Fruit fly (Drosophila melanogaster) whole organism, embryonic: Measurements from ENCODE around the gene sky.
A peak's percentile ranks its signal among the peaks of the same experiment; 100 is the strongest.

Experiments used
- CG10267 ChIP-seq: fragments of 200-800 bp; sonication (Bioruptor generic); optimal IDR thresholded peaks from 2 replicates; lab custom pipeline; 2018; ENCODE audit warnings: missing biosample characterization, mild to moderate bottlenecking, missing genetic modification characterization, moderate library complexity
- CG11247 ChIP-seq: fragments of 200-800 bp; sonication (Bioruptor generic); IDR thresholded peaks from 2 replicates; pipeline ENCODE4 v1.3.6; 2022; ENCODE audit warnings: missing biosample characterization, missing genetic modification characterization
- CG12219 ChIP-seq: fragments of 200-800 bp; sonication (Bioruptor generic); optimal IDR thresholded peaks from 3 replicates; lab custom pipeline; 2018; ENCODE audit warnings: missing biosample characterization, mild to moderate bottlenecking, missing genetic modification characterization
- CG12744 ChIP-seq: fragments of 200-800 bp; sonication (Bioruptor generic); optimal IDR thresholded peaks from 2 replicates; lab custom pipeline; 2016; ENCODE audit warnings: missing biosample characterization, missing genetic modification characterization
- CG12942 ChIP-seq: fragments of 200-800 bp; sonication (Bioruptor generic); optimal IDR thresholded peaks from 3 replicates; lab custom pipeline; 2016; ENCODE audit warnings: missing biosample characterization, missing genetic modification characterization
- CG14710 ChIP-seq: fragments of 200-800 bp; sonication (Bioruptor generic); optimal IDR thresholded peaks from 3 replicates; lab custom pipeline; 2019; ENCODE audit warnings: missing biosample characterization, mild to moderate bottlenecking, missing genetic modification characterization, moderate library complexity
- CG15011 ChIP-seq: fragments of 200-800 bp; sonication (Bioruptor generic); optimal IDR thresholded peaks from 3 replicates; lab custom pipeline; 2018; ENCODE audit warnings: missing biosample characterization, mild to moderate bottlenecking, missing genetic modification characterization
- CG16813 ChIP-seq: fragments of 200-800 bp; sonication (Bioruptor generic); IDR thresholded peaks from 3 replicates; pipeline ENCODE4 v1.3.6; 2022; ENCODE audit warnings: missing biosample characterization, missing genetic modification characterization; ENCODE audit not compliant: partially characterized antibody
- CG16815 ChIP-seq: fragments of 200-800 bp; sonication (Bioruptor generic); optimal IDR thresholded peaks from 3 replicates; lab custom pipeline; 2017; ENCODE audit warnings: missing biosample characterization, mild to moderate bottlenecking, missing genetic modification characterization
- CG17568 ChIP-seq: fragments of 200-800 bp; sonication (Bioruptor generic); optimal IDR thresholded peaks from 2 replicates; lab custom pipeline; 2018; ENCODE audit warnings: missing biosample characterization, mild to moderate bottlenecking, missing genetic modification characterization, moderate library complexity
- CG2116 ChIP-seq: fragments of 200-800 bp; sonication (Bioruptor generic); optimal IDR thresholded peaks from 3 replicates; lab custom pipeline; 2018; ENCODE audit warnings: missing biosample characterization, mild to moderate bottlenecking, missing genetic modification characterization
- CG2120 ChIP-seq: fragments of 200-800 bp; sonication (Bioruptor generic); optimal IDR thresholded peaks from 3 replicates; lab custom pipeline; 2016; ENCODE audit warnings: missing biosample characterization, missing genetic modification characterization
- CG2129 ChIP-seq: fragments of 200-800 bp; sonication (Bioruptor generic); IDR thresholded peaks from 2 replicates; pipeline ENCODE4 v1.3.6; 2022; ENCODE audit warnings: missing biosample characterization, missing genetic modification characterization; ENCODE audit not compliant: partially characterized antibody
- CG33557 ChIP-seq: fragments of 200-800 bp; sonication (Bioruptor generic); optimal IDR thresholded peaks from 2 replicates; lab custom pipeline; 2019; ENCODE audit warnings: missing biosample characterization, mild to moderate bottlenecking, missing genetic modification characterization, moderate library complexity
- CG3407 ChIP-seq: fragments of 200-800 bp; sonication (Bioruptor generic); optimal IDR thresholded peaks from 2 replicates; lab custom pipeline; 2018; ENCODE audit warnings: missing biosample characterization, mild to moderate bottlenecking, missing genetic modification characterization
- CG4282 ChIP-seq: fragments of 200-800 bp; sonication (Bioruptor generic); optimal IDR thresholded peaks from 2 replicates; lab custom pipeline; 2016; ENCODE audit warnings: missing biosample characterization, missing genetic modification characterization
- CG4328 ChIP-seq: fragments of 200-800 bp; sonication (Bioruptor generic); optimal IDR thresholded peaks from 3 replicates; lab custom pipeline; 2017; ENCODE audit warnings: missing biosample characterization, missing genetic modification reagents, missing genetic modification characterization
- CG6175 ChIP-seq: fragments of 200-800 bp; sonication (Bioruptor generic); IDR thresholded peaks from 3 replicates; pipeline ENCODE4 v1.3.6; 2022; ENCODE audit warnings: missing biosample characterization, missing genetic modification characterization
- CG7357 ChIP-seq: fragments of 200-800 bp; sonication (Bioruptor generic); IDR thresholded peaks from 3 replicates; pipeline ENCODE4 v1.3.6; 2022; ENCODE audit warnings: missing biosample characterization, missing genetic modification characterization
- CG8765 ChIP-seq: fragments of 200-800 bp; sonication (Bioruptor generic); IDR thresholded peaks from 2 replicates; pipeline ENCODE4 v1.3.6; 2022; ENCODE audit warnings: missing biosample characterization, missing genetic modification characterization
- CG9609 ChIP-seq: fragments of 200-800 bp; sonication (Bioruptor generic); optimal IDR thresholded peaks from 3 replicates; lab custom pipeline; 2016; ENCODE audit warnings: missing biosample characterization, missing genetic modification characterization
- Dip3 ChIP-seq: fragments of 200-800 bp; sonication (Bioruptor generic); optimal IDR thresholded peaks from 3 replicates; lab custom pipeline; 2016; ENCODE audit warnings: missing biosample characterization, missing genetic modification characterization
- Elba2 ChIP-seq: fragments of 200-800 bp; sonication (Bioruptor generic); optimal IDR thresholded peaks from 3 replicates; lab custom pipeline; 2016; ENCODE audit warnings: missing biosample characterization, missing genetic modification characterization
- GATAe ChIP-seq: fragments of 200-800 bp; sonication (Bioruptor generic); conservative IDR thresholded peaks from 2 replicates; pipeline ENCODE4 v1.3.6; 2022; ENCODE audit warnings: missing biosample characterization, missing genetic modification characterization
- H15 ChIP-seq: fragments of 200-800 bp; sonication (Bioruptor generic); IDR thresholded peaks from 3 replicates; pipeline ENCODE4 v1.3.6; 2022; ENCODE audit warnings: missing biosample characterization, missing genetic modification characterization
- Lim3 ChIP-seq: fragments of 200-800 bp; sonication (Bioruptor generic); IDR thresholded peaks from 2 replicates; pipeline ENCODE4 v1.3.6; 2022; ENCODE audit warnings: missing biosample characterization, missing genetic modification characterization
- Nf-YA ChIP-seq: fragments of 200-800 bp; sonication (Bioruptor generic); IDR thresholded peaks from 2 replicates; pipeline ENCODE4 v1.3.6; 2022; ENCODE audit warnings: missing biosample characterization, missing genetic modification characterization
- Oli ChIP-seq: fragments of 200-800 bp; sonication (Bioruptor generic); optimal IDR thresholded peaks from 2 replicates; lab custom pipeline; 2018; ENCODE audit warnings: missing biosample characterization, mild to moderate bottlenecking, missing genetic modification characterization, moderate library complexity
- bigmax ChIP-seq: fragments of 200-800 bp; sonication (Bioruptor generic); optimal IDR thresholded peaks from 2 replicates; lab custom pipeline; 2018; ENCODE audit warnings: missing biosample characterization, mild to moderate bottlenecking, missing genetic modification characterization
- emc ChIP-seq: fragments of 200-800 bp; sonication (Bioruptor generic); optimal IDR thresholded peaks from 2 replicates; lab custom pipeline; 2016; ENCODE audit warnings: missing biosample characterization, missing genetic modification characterization
- en ChIP-seq: fragments of 200-800 bp; sonication (Bioruptor generic); optimal IDR thresholded peaks from 2 replicates; lab custom pipeline; 2016; ENCODE audit warnings: missing biosample characterization, missing genetic modification characterization
- esg ChIP-seq: fragments of 200-800 bp; sonication (Bioruptor generic); conservative IDR thresholded peaks from 2 replicates; pipeline ENCODE4 v1.3.6; 2022; ENCODE audit warnings: missing biosample characterization, missing genetic modification characterization
- gcm ChIP-seq: fragments of 200-800 bp; sonication (Bioruptor generic); optimal IDR thresholded peaks from 2 replicates; lab custom pipeline; 2019; ENCODE audit warnings: missing biosample characterization, mild to moderate bottlenecking, missing genetic modification characterization, moderate library complexity
- gfzf ChIP-seq: fragments of 200-800 bp; sonication (Bioruptor generic); optimal IDR thresholded peaks from 2 replicates; lab custom pipeline; 2016; ENCODE audit warnings: missing biosample characterization, mild to moderate bottlenecking, missing genetic modification characterization, moderate library complexity
- jumu ChIP-seq: fragments of 200-800 bp; sonication (Bioruptor generic); optimal IDR thresholded peaks from 3 replicates; lab custom pipeline; 2016; ENCODE audit warnings: missing biosample characterization, missing genetic modification characterization
- kah ChIP-seq: fragments of 200-800 bp; sonication (Bioruptor generic); optimal IDR thresholded peaks from 2 replicates; lab custom pipeline; 2018; ENCODE audit warnings: missing biosample characterization, mild to moderate bottlenecking, missing genetic modification characterization
- kay ChIP-seq: fragments of 200-800 bp; sonication (Bioruptor generic); optimal IDR thresholded peaks from 2 replicates; lab custom pipeline; 2016; ENCODE audit warnings: missing biosample characterization, missing genetic modification characterization
- lola ChIP-seq, 3 experiments: fragments of >200 bp in 2 of 3; fragments of 200-800 bp in 1 of 3; sonication (Bioruptor generic) in 1 of 3; optimal IDR thresholded peaks; 2 replicates each; lab custom pipeline; 2017 to 2019; ENCODE audit warnings: missing biosample characterization in 3 of 3, missing genetic modification characterization in 3 of 3, mild to moderate bottlenecking in 1 of 3, moderate library complexity in 1 of 3
- mirr ChIP-seq: fragments of 200-800 bp; sonication (Bioruptor generic); optimal IDR thresholded peaks from 3 replicates; lab custom pipeline; 2018; ENCODE audit warnings: missing biosample characterization, mild to moderate bottlenecking, missing genetic modification characterization
- onecut ChIP-seq: fragments of 200-800 bp; sonication (Bioruptor generic); IDR thresholded peaks from 2 replicates; pipeline ENCODE4 v1.3.6; 2022; ENCODE audit warnings: missing biosample characterization, missing genetic modification characterization
- pfk ChIP-seq: fragments of 200-800 bp; sonication (Bioruptor generic); optimal IDR thresholded peaks from 2 replicates; lab custom pipeline; 2018; ENCODE audit warnings: missing biosample characterization, mild to moderate bottlenecking, missing genetic modification characterization, moderate library complexity
- pros ChIP-seq: fragments of 200-800 bp; sonication (Bioruptor generic); optimal IDR thresholded peaks from 3 replicates; lab custom pipeline; 2019; ENCODE audit warnings: missing biosample characterization, mild to moderate bottlenecking, missing genetic modification characterization, moderate library complexity
- scrt ChIP-seq: fragments of 200-800 bp; sonication (Bioruptor generic); optimal IDR thresholded peaks from 2 replicates; lab custom pipeline; 2018; ENCODE audit warnings: missing biosample characterization, mild to moderate bottlenecking, missing genetic modification characterization, moderate library complexity
- sens-2 ChIP-seq: fragments of 200-800 bp; sonication (Bioruptor generic); IDR thresholded peaks from 2 replicates; pipeline ENCODE4 v1.3.6; 2022; ENCODE audit warnings: missing biosample characterization, missing genetic modification characterization
- sna ChIP-seq: fragments of 200-800 bp; sonication (Bioruptor generic); IDR thresholded peaks from 2 replicates; pipeline ENCODE4 v1.3.6; 2022; ENCODE audit warnings: missing biosample characterization, missing genetic modification characterization; ENCODE audit not compliant: partially characterized antibody
- tx ChIP-seq: fragments of 200-800 bp; sonication (Bioruptor generic); optimal IDR thresholded peaks from 2 replicates; lab custom pipeline; 2016; ENCODE audit warnings: missing biosample characterization, missing genetic modification characterization
- unc-4 ChIP-seq: fragments of 200-800 bp; sonication (Bioruptor generic); IDR thresholded peaks from 2 replicates; pipeline ENCODE4 v1.3.6; 2022; ENCODE audit warnings: missing biosample characterization, missing genetic modification characterization; ENCODE audit not compliant: partially characterized antibody
- unpg ChIP-seq: fragments of 200-800 bp; sonication (Bioruptor generic); optimal IDR thresholded peaks from 3 replicates; lab custom pipeline; 2018; ENCODE audit warnings: missing biosample characterization, mild to moderate bottlenecking, missing genetic modification characterization, moderate library complexity
- vnd ChIP-seq: fragments of 200-800 bp; sonication (Bioruptor generic); IDR thresholded peaks from 3 replicates; pipeline ENCODE4 v1.3.6; 2022; ENCODE audit warnings: missing biosample characterization, missing genetic modification characterization; ENCODE audit not compliant: partially characterized antibody
- zen ChIP-seq: fragments of 200-800 bp; sonication (Bioruptor generic); optimal IDR thresholded peaks from 3 replicates; lab custom pipeline; 2018; ENCODE audit warnings: missing biosample characterization, mild to moderate bottlenecking, missing genetic modification characterization, moderate library complexity
- zfh1 ChIP-seq: fragments of 200-800 bp; sonication (Bioruptor generic); IDR thresholded peaks from 3 replicates; pipeline ENCODE4 v1.3.6; 2022; ENCODE audit warnings: missing biosample characterization, missing genetic modification characterization

sky gene

dm6 chr2L:20918733-20919132 lies at the start of gene sky, which contains the start of gene CG43739 (continued):
- TF ChIP-seq gcm (no peak), CG4328 (GFP tag; lab: Kevin White, UChicago) (peak; percentile 4), CG11247 (0 out of 2 replicates have a peak, but pooled peaks have one; percentile 51), scrt (GFP tag; lab: Kevin White, UChicago) (peak; percentile 9), GATAe (no peak), kay (no peak), CG3407 (GFP tag; lab: Kevin White, UChicago) (no peak), CG12219 (GFP tag; lab: Kevin White, UChicago) (no peak), CG14710 (peak; percentile 60), Elba2 (GFP tag; lab: Kevin White, UChicago) (peak; percentile 52), CG2120 (peak; percentile 68), CG6175 (GFP tag; lab: Robert Waterston, UW) (no peak), jumu (peak; percentile 43), gfzf (GFP tag; lab: Kevin White, UChicago) (peak; percentile 41), mirr (GFP tag; lab: Kevin White, UChicago) (no peak), Lim3 (GFP tag; lab: Robert Waterston, UW) (no peak), CG4282 (no peak), zfh1 (GFP tag; lab: Robert Waterston, UW) (peak; percentile 58; the same call in 2 of the 3 replicates), unc-4 (GFP tag; lab: Robert Waterston, UW) (peak; percentile 79), pfk (GFP tag; lab: Kevin White, UChicago) (no peak), CG7357 (no peak), CG15011 (GFP tag; lab: Kevin White, UChicago) (no peak), sens-2 (GFP tag; lab: Robert Waterston, UW) (no peak), CG12744 (GFP tag; lab: Kevin White, UChicago) (no peak), sna (GFP tag; lab: Robert Waterston, UW) (peak; percentile 73), CG2129 (GFP tag; lab: Robert Waterston, UW) (peak; percentile 67), vnd (GFP tag; lab: Robert Waterston, UW) (peak; percentile 80), pros (no peak), Nf-YA (no peak), kah (no peak), tx (GFP tag; lab: Kevin White, UChicago) (no peak), CG16815 (no peak), CG10267 (peak; percentile 95), CG8765 (GFP tag; lab: Robert Waterston, UW) (no peak), Dip3 (peak; percentile 16), CG12942 (GFP tag; lab: Kevin White, UChicago) (no peak), CG9609 (GFP tag; lab: Kevin White, UChicago) (peak; percentile 31), H15 (peak; percentile 23; the same call in 1 of the 3 replicates), unpg (GFP tag; lab: Kevin White, UChicago) (no peak), zen (tag; lab: Kevin White, UChicago) (no peak), bigmax (GFP tag; lab: Kevin White, UChicago) (no peak), CG2116 (peak; percentile 80), CG16813 (GFP tag; lab: Robert Waterston, UW) (peak; percentile 87), onecut (GFP tag; lab: Robert Waterston, UW) (0 out of 2 replicates have a peak, but pooled peaks have one; percentile 10), emc (GFP tag; lab: Kevin White, UChicago) (no peak), esg (GFP tag; lab: Robert Waterston, UW) (no peak), Oli (tag; lab: Kevin White, UChicago) (no peak), CG33557 (no peak), CG17568 (GFP tag; lab: Kevin White, UChicago) (no peak), en (GFP tag; lab: Kevin White, UChicago) (no peak), lola (GFP tag; optimal IDR thresholded peaks at IDR 0.05; lab: Kevin White, UChicago) (no peak)
